Fruit fly (Drosophila melanogaster) whole organism, embryonic: ENCODE measurements around the gene CG15725.

ENCODE experiments used
- Adf1 ChIP-seq: fragments of 200-800 bp; sonication (Bioruptor generic); IDR thresholded peaks from 2 replicates; pipeline ENCODE4 v1.3.6; 2022; ENCODE audit warnings: missing biosample characterization, missing genetic modification characterization
- CG10267 ChIP-seq: fragments of 200-800 bp; sonication (Bioruptor generic); optimal IDR thresholded peaks from 2 replicates; lab custom pipeline; 2018; ENCODE audit warnings: missing biosample characterization, mild to moderate bottlenecking, missing genetic modification characterization, moderate library complexity
- CG12299 ChIP-seq: fragments of 200-800 bp; sonication (Bioruptor generic); optimal IDR thresholded peaks from 2 replicates; lab custom pipeline; 2018; ENCODE audit warnings: missing biosample characterization, mild to moderate bottlenecking, missing genetic modification characterization
- CG15073 ChIP-seq: fragments of 200-800 bp; sonication (Bioruptor generic); optimal IDR thresholded peaks from 2 replicates; lab custom pipeline; 2016; ENCODE audit warnings: missing biosample characterization, missing genetic modification characterization
- CG15479 ChIP-seq: fragments of 200-800 bp; sonication (Bioruptor generic); optimal IDR thresholded peaks from 3 replicates; lab custom pipeline; 2019; ENCODE audit warnings: missing biosample characterization, mild to moderate bottlenecking, missing genetic modification characterization, moderate library complexity
- CG1603 ChIP-seq: fragments of 200-800 bp; sonication (Bioruptor generic); optimal IDR thresholded peaks from 2 replicates; lab custom pipeline; 2019; ENCODE audit warnings: missing biosample characterization, mild to moderate bottlenecking, missing genetic modification characterization, moderate library complexity
- CG16863 ChIP-seq: fragments of 200-800 bp; sonication (Bioruptor generic); optimal IDR thresholded peaks from 3 replicates; lab custom pipeline; 2016; ENCODE audit warnings: missing biosample characterization, missing genetic modification characterization
- CG1792 ChIP-seq: fragments of 200-800 bp; sonication (Bioruptor generic); optimal IDR thresholded peaks from 2 replicates; lab custom pipeline; 2016; ENCODE audit warnings: missing biosample characterization, missing genetic modification characterization
- CG3407 ChIP-seq: fragments of 200-800 bp; sonication (Bioruptor generic); optimal IDR thresholded peaks from 2 replicates; lab custom pipeline; 2018; ENCODE audit warnings: missing biosample characterization, mild to moderate bottlenecking, missing genetic modification characterization
- CG5180 ChIP-seq: fragments of 200-800 bp; sonication (Bioruptor generic); optimal IDR thresholded peaks from 3 replicates; lab custom pipeline; 2017; ENCODE audit warnings: missing biosample characterization, missing genetic modification characterization, mild to moderate bottlenecking, moderate library complexity, missing genetic modification reagents
- CG6765 ChIP-seq: fragments of 200-800 bp; sonication (Bioruptor generic); optimal IDR thresholded peaks from 3 replicates; lab custom pipeline; 2017; ENCODE audit warnings: missing biosample characterization, mild to moderate bottlenecking, missing genetic modification characterization
- CG8924 ChIP-seq: fragments of 200-800 bp; optimal IDR thresholded peaks from 3 replicates; lab custom pipeline; 2019; ENCODE audit warnings: missing biosample characterization, mild to moderate bottlenecking, missing genetic modification characterization, moderate library complexity
- D19B ChIP-seq: fragments of 200-800 bp; sonication (Bioruptor generic); optimal IDR thresholded peaks from 2 replicates; lab custom pipeline; 2017; ENCODE audit warnings: missing biosample characterization, mild to moderate bottlenecking, missing genetic modification characterization
- Doc2 ChIP-seq: fragments of 200-800 bp; sonication (Bioruptor generic); IDR thresholded peaks from 2 replicates; pipeline ENCODE4 v1.3.6; 2022; ENCODE audit warnings: missing biosample characterization, missing genetic modification characterization
- Drgx ChIP-seq: fragments of 200-800 bp; sonication (Bioruptor generic); IDR thresholded peaks from 2 replicates; pipeline ENCODE4 v1.3.6; 2022; ENCODE audit warnings: missing biosample characterization, missing genetic modification characterization
- E2f1 ChIP-seq: fragments of 200-800 bp; sonication (Bioruptor generic); IDR thresholded peaks from 2 replicates; pipeline ENCODE4 v1.3.6; 2022; ENCODE audit warnings: missing biosample characterization, missing genetic modification characterization
- Gug ChIP-seq: fragments of 200-800 bp; sonication (Bioruptor generic); IDR thresholded peaks from 4 replicates; pipeline ENCODE4 v1.3.6; 2022; ENCODE audit warnings: missing biosample characterization, missing genetic modification characterization
- H2.0 ChIP-seq: fragments of 200-800 bp; sonication (Bioruptor generic); IDR thresholded peaks from 2 replicates; pipeline ENCODE4 v1.3.6; 2022; ENCODE audit warnings: missing biosample characterization, missing genetic modification characterization
- MBD-R2 ChIP-seq: fragments of 200-800 bp; sonication (Bioruptor generic); IDR thresholded peaks from 2 replicates; pipeline ENCODE4 v1.3.6; 2022; ENCODE audit warnings: missing biosample characterization, missing genetic modification characterization
- NC2α ChIP-seq: fragments of 200-800 bp; sonication (Bioruptor generic); optimal IDR thresholded peaks from 2 replicates; lab custom pipeline; 2016; ENCODE audit warnings: missing biosample characterization, missing genetic modification characterization
- Ssrp ChIP-seq: fragments of 200-800 bp; sonication (Bioruptor generic); optimal IDR thresholded peaks from 2 replicates; lab custom pipeline; 2018; ENCODE audit warnings: missing biosample characterization, mild to moderate bottlenecking, missing genetic modification characterization, moderate library complexity
- Trl ChIP-seq, 3 experiments: fragments of >200 bp in 2 of 3; fragments of 200-800 bp in 1 of 3; sonication (Bioruptor generic) in 1 of 3; optimal IDR thresholded peaks; 2 replicates in 1 of 3; 3 replicates in 2 of 3; lab custom pipeline; 2016 to 2017; ENCODE audit warnings: missing biosample characterization in 1 of 3, missing genetic modification characterization in 1 of 3
- ac ChIP-seq: fragments of 200-800 bp; sonication (Bioruptor generic); optimal IDR thresholded peaks from 3 replicates; lab custom pipeline; 2017; ENCODE audit warnings: missing biosample characterization, mild to moderate bottlenecking, missing genetic modification characterization
- al ChIP-seq: fragments of 200-800 bp; sonication (Bioruptor generic); IDR thresholded peaks from 2 replicates; pipeline ENCODE4 v1.3.6; 2022; ENCODE audit warnings: missing biosample characterization, missing genetic modification characterization
- amos ChIP-seq: fragments of 200-800 bp; sonication (Bioruptor generic); IDR thresholded peaks from 2 replicates; pipeline ENCODE4 v1.3.6; 2022; ENCODE audit warnings: missing biosample characterization, missing genetic modification characterization; ENCODE audit not compliant: partially characterized antibody
- ap ChIP-seq: fragments of 200-800 bp; sonication (Bioruptor generic); IDR thresholded peaks from 2 replicates; pipeline ENCODE4 v1.3.6; 2022; ENCODE audit warnings: missing biosample characterization, missing genetic modification characterization
- ash1 ChIP-seq: fragments of 200-800 bp; sonication (Bioruptor generic); optimal IDR thresholded peaks from 2 replicates; lab custom pipeline; 2018; ENCODE audit warnings: missing biosample characterization, mild to moderate bottlenecking, missing genetic modification characterization
- bsh ChIP-seq, 2 experiments: fragments of 200-800 bp; sonication (Bioruptor generic); optimal IDR thresholded peaks; 2 replicates each; lab custom pipeline; 2017 to 2018; ENCODE audit warnings: mild to moderate bottlenecking in 2 of 2, missing biosample characterization in 2 of 2, missing genetic modification characterization in 2 of 2, moderate library complexity in 1 of 2
- chm ChIP-seq: fragments of 200-800 bp; sonication (Bioruptor generic); IDR thresholded peaks from 2 replicates; pipeline ENCODE4 v1.3.6; 2022; ENCODE audit warnings: missing biosample characterization, missing genetic modification characterization
- crol ChIP-seq: fragments of 200-800 bp; sonication (Bioruptor generic); IDR thresholded peaks from 2 replicates; pipeline ENCODE4 v1.3.6; 2022; ENCODE audit warnings: missing biosample characterization, missing genetic modification characterization
- esg ChIP-seq: fragments of 200-800 bp; sonication (Bioruptor generic); conservative IDR thresholded peaks from 2 replicates; pipeline ENCODE4 v1.3.6; 2022; ENCODE audit warnings: missing biosample characterization, missing genetic modification characterization
- fd96Cb ChIP-seq: fragments of 200-800 bp; sonication (Bioruptor generic); optimal IDR thresholded peaks from 2 replicates; lab custom pipeline; 2018; ENCODE audit warnings: missing biosample characterization, mild to moderate bottlenecking, missing genetic modification characterization, moderate library complexity
- h ChIP-seq: fragments of >200 bp; optimal IDR thresholded peaks from 2 replicates; lab custom pipeline; 2017
- hth ChIP-seq: fragments of >200 bp; optimal IDR thresholded peaks from 2 replicates; lab custom pipeline; 2017; ENCODE audit warnings: inconsistent platforms
- jumu ChIP-seq: fragments of 200-800 bp; sonication (Bioruptor generic); optimal IDR thresholded peaks from 3 replicates; lab custom pipeline; 2016; ENCODE audit warnings: missing biosample characterization, missing genetic modification characterization
- maf-S ChIP-seq: fragments of 200-800 bp; sonication (Bioruptor generic); optimal IDR thresholded peaks from 2 replicates; lab custom pipeline; 2016; ENCODE audit warnings: missing biosample characterization, missing genetic modification characterization
- nerfin-2 ChIP-seq: fragments of 200-800 bp; sonication (Bioruptor generic); IDR thresholded peaks from 2 replicates; pipeline ENCODE4 v1.3.6; 2022; ENCODE audit warnings: missing biosample characterization, missing genetic modification characterization; ENCODE audit not compliant: partially characterized antibody
- nom ChIP-seq: fragments of 200-800 bp; sonication (Bioruptor generic); optimal IDR thresholded peaks from 2 replicates; lab custom pipeline; 2017; ENCODE audit warnings: missing biosample characterization, missing genetic modification characterization, mild to moderate bottlenecking, moderate library complexity, missing genetic modification reagents
- p53 ChIP-seq: fragments of 200-800 bp; sonication (Bioruptor generic); optimal IDR thresholded peaks from 2 replicates; lab custom pipeline; 2016; ENCODE audit warnings: missing biosample characterization, missing genetic modification characterization
- pan ChIP-seq, 4 experiments: fragments of >200 bp in 3 of 4; fragments of 200-800 bp in 1 of 4; sonication (Bioruptor generic) in 1 of 4; optimal IDR thresholded peaks in 3 of 4; IDR thresholded peaks in 1 of 4; 2 replicates each; pipeline versions ENCODE4 v1.3.6 to Lab custom; 2017 to 2022; ENCODE audit warnings: missing biosample characterization in 2 of 4, missing genetic modification characterization in 2 of 4, mixed read lengths in 1 of 4
- repo ChIP-seq: fragments of 200-800 bp; sonication (Bioruptor generic); optimal IDR thresholded peaks from 2 replicates; lab custom pipeline; 2016; ENCODE audit warnings: missing biosample characterization, missing genetic modification characterization
- slp2 ChIP-seq: fragments of 200-800 bp; sonication (Bioruptor generic); optimal IDR thresholded peaks from 2 replicates; lab custom pipeline; 2016; ENCODE audit warnings: missing biosample characterization, missing genetic modification characterization
- sna ChIP-seq: fragments of 200-800 bp; sonication (Bioruptor generic); IDR thresholded peaks from 2 replicates; pipeline ENCODE4 v1.3.6; 2022; ENCODE audit warnings: missing biosample characterization, missing genetic modification characterization; ENCODE audit not compliant: partially characterized antibody
- vvl ChIP-seq: fragments of 200-800 bp; sonication (Bioruptor generic); IDR thresholded peaks from 2 replicates; pipeline ENCODE4 v1.3.6; 2022; ENCODE audit warnings: missing biosample characterization, missing genetic modification characterization
- yki ChIP-seq: fragments of >200 bp; optimal IDR thresholded peaks from 3 replicates; lab custom pipeline; 2018

Gene CG15725

dm6 chrX:12741914-12742650, 36.4 kb downstream of the CG15725 start, which contains the start of gene Smr (continued):
- TF ChIP-seq CG8924 (tag; lab: Kevin White, UChicago): peak; percentile 49
- no peak for TF ChIP-seq MBD-R2
- TF ChIP-seq CG6765 (GFP tag; lab: Kevin White, UChicago): no peak
- TF ChIP-seq E2f1: no peak
- no peak for TF ChIP-seq fd96Cb
- peak; percentile 99 for TF ChIP-seq CG5180 (GFP tag; lab: Kevin White, UChicago)
- TF ChIP-seq amos (GFP tag; lab: Robert Waterston, UW): peak; percentile 24; the same call in 1 of the 2 replicates
- TF ChIP-seq CG1603 (tag; lab: Kevin White, UChicago): peak; percentile 6
- TF ChIP-seq ap (GFP tag; lab: Robert Waterston, UW): no peak
- no peak for TF ChIP-seq CG1792 (GFP tag; lab: Kevin White, UChicago)
- TF ChIP-seq Trl (optimal IDR thresholded peaks at IDR 0.05; lab: Kevin White, UChicago): peak in 1 of 2 experiments; percentile 35
- no peak for TF ChIP-seq Trl (GFP tag; optimal IDR thresholded peaks at IDR 0.05; lab: Kevin White, UChicago)
- TF ChIP-seq p53 (GFP tag; lab: Kevin White, UChicago): peak; percentile 6
- peak; percentile 55 for TF ChIP-seq ash1 (GFP tag; lab: Kevin White, UChicago)
- TF ChIP-seq D19B (GFP tag; lab: Kevin White, UChicago): no peak
- TF ChIP-seq CG15479 (GFP tag; lab: Kevin White, UChicago): peak; percentile 12
- TF ChIP-seq chm (GFP tag; lab: Robert Waterston, UW): peak; percentile 77
- TF ChIP-seq CG3407 (GFP tag; lab: Kevin White, UChicago): peak; percentile 78

- TF ChIP-seq repo (GFP tag; lab: Kevin White, UChicago): no peak
- TF ChIP-seq bsh (GFP tag; optimal IDR thresholded peaks at IDR 0.05; lab: Kevin White, UChicago): no peak
- TF ChIP-seq sna: no peak
- TF ChIP-seq pan (optimal IDR thresholded peaks at IDR 0.05; lab: Kevin White, UChicago): no peak
- TF ChIP-seq pan (GFP tag; optimal IDR thresholded peaks at IDR 0.05 in 1 of 2, IDR thresholded peaks at IDR 0.05 in 1 of 2): no peak
- peak; percentile 67; the same call in 1 of the 2 replicates for TF ChIP-seq Adf1 (GFP tag; lab: Robert Waterston, UW)
- no peak for TF ChIP-seq vvl
- TF ChIP-seq CG15073: peak; percentile 95
- TF ChIP-seq h (lab: Kevin White, UChicago): no peak
- TF ChIP-seq al (GFP tag; lab: Robert Waterston, UW): no peak
Observed at dm6 chrX:12742651-12743020, 37.0 kb downstream of the CG15725 start.

dm6 chrX:12743296-12743695, 37.6 kb downstream of the CG15725 start:
- TF ChIP-seq maf-S (GFP tag; lab: Kevin White, UChicago) (no peak), hth (no peak), Drgx (GFP tag; lab: Robert Waterston, UW) (peak; percentile 69), CG12299 (no peak), nerfin-2 (GFP tag; lab: Robert Waterston, UW) (no peak), crol (GFP tag; lab: Robert Waterston, UW) (peak; percentile 62), nom (GFP tag; lab: Kevin White, UChicago) (peak; percentile 3)
- TF ChIP-seq, all 482 proteins: peak for 3

- TF ChIP-seq CG10267 (tag; lab: Kevin White, UChicago) (no peak), slp2 (no peak), ac (GFP tag; lab: Kevin White, UChicago) (no peak), H2.0 (GFP tag; lab: Robert Waterston, UW) (no peak), esg (GFP tag; lab: Robert Waterston, UW) (no peak), CG16863 (GFP tag; lab: Kevin White, UChicago) (no peak), Doc2 (GFP tag; lab: Robert Waterston, UW) (no peak), Gug (GFP tag; lab: Robert Waterston, UW) (no peak), Ssrp (peak; percentile 3), jumu (GFP tag; lab: Kevin White, UChicago) (no peak), NC2α (GFP tag; lab: Kevin White, UChicago) (no peak), CG15479 (GFP tag; lab: Kevin White, UChicago) (peak; percentile 56), fd96Cb (no peak), yki (lab: Kevin White, UChicago) (no peak)
Observed at dm6 chrX:12744026-12744688, 38.5 kb downstream of the CG15725 start, which contains the start of gene CG4004. CG4004 (plus strand) TSS chrX:12744212.
